Worm (Caenorhabditis elegans): Measurements from ENCODE around the gene F43C11.6.

DNA sequence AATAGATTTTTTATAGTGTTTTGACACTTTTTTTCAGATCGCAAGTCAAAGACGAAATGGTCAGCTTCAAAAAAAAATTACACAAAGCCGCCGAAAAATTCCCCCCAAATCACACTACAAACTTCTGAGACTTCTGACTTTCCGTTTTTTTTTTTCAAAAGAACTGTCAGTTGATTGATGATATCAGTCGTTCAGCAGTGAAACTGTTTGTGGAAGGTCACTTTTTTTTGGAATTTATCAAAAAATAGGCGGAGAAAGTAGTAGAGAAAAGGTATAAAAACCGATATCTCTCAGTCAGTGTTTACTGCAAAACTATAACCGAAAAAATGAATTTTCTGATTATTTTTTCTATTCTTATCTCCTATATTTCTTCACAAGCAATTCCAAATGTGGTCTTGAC is 10.8 kb downstream of the F43C11.6 start, which contains the start of gene F43C11.3:
- TF ChIP-seq sea-1 (GFP tag; conservative IDR thresholded peaks at IDR 0.05) (no peak), F13C5.2 (tag; optimal IDR thresholded peaks at IDR 0.05) (no peak), flt-1 (GFP tag; IDR thresholded peaks at IDR 0.05) (no peak), B0310.2 (tag; optimal IDR thresholded peaks at IDR 0.05) (no peak), scrt-1 (GFP tag; IDR thresholded peaks at IDR 0.05) (no peak), ama-1 (optimal IDR thresholded peaks at IDR 0.05) (no peak), tbx-37 (GFP tag; conservative IDR thresholded peaks at IDR 0.05) (no peak), ceh-36 (tag; optimal IDR thresholded peaks at IDR 0.05) (no peak), ets-7 (tag; optimal IDR thresholded peaks at IDR 0.05) (no peak), pes-1 (GFP tag; IDR thresholded peaks at IDR 0.05) (no peak), tra-4 (tag; optimal IDR thresholded peaks at IDR 0.05) (no peak), hmg-4 (GFP tag; optimal IDR thresholded peaks at IDR 0.05) (no peak), aly-1 (tag; optimal IDR thresholded peaks at IDR 0.05) (no peak), hnd-1 (tag; optimal IDR thresholded peaks at IDR 0.05) (no peak)

Data from whole organism, early embryonic.